Worm (Caenorhabditis elegans) whole organism, young adult: ENCODE data around the gene T04A6.2.

Source experiments
- B0261.1 ChIP-seq: sonication (generic microtip); optimal IDR thresholded peaks from 2 replicates; lab custom pipeline; 2016; ENCODE audit warnings: mild to moderate bottlenecking, missing genetic modification characterization, moderate library complexity, missing compliant biosample characterization
- C06A6.2 ChIP-seq: fragments of 200-800 bp; sonication (Bioruptor generic); conservative IDR thresholded peaks from 2 replicates; pipeline ENCODE4 v1.3.6; 2022; ENCODE audit warnings: missing genetic modification characterization, missing compliant biosample characterization
- F23B12.7 ChIP-seq: sonication (generic microtip); optimal IDR thresholded peaks from 2 replicates; lab custom pipeline; 2017; ENCODE audit warnings: missing genetic modification characterization, mild to moderate bottlenecking, missing compliant biosample characterization, antibody characterized with exemption, moderate library complexity; ENCODE audit not compliant: insufficient read depth
- F33H1.4 ChIP-seq: fragments of 200-800 bp; sonication (Bioruptor generic); IDR thresholded peaks from 2 replicates; pipeline ENCODE4 v1.3.6; 2022; ENCODE audit warnings: missing genetic modification reagents, missing genetic modification characterization, missing compliant biosample characterization
- F37B4.10 ChIP-seq: fragments of 200-800 bp; sonication (Bioruptor generic); IDR thresholded peaks from 2 replicates; pipeline ENCODE4 v1.3.6; 2022; ENCODE audit warnings: missing genetic modification characterization, missing compliant biosample characterization
- F39B2.1 ChIP-seq: fragments of 200-800 bp; sonication (Bioruptor generic); IDR thresholded peaks from 2 replicates; pipeline ENCODE4 v1.3.6; 2022; ENCODE audit warnings: missing genetic modification reagents, missing genetic modification characterization, missing compliant biosample characterization
- F49E8.2 ChIP-seq: sonication (generic microtip); optimal IDR thresholded peaks from 3 replicates; lab custom pipeline; 2017; ENCODE audit warnings: missing genetic modification characterization, mild to moderate bottlenecking, missing compliant biosample characterization, antibody characterized with exemption, moderate library complexity; ENCODE audit not compliant: insufficient read depth
- T07F8.4 ChIP-seq: sonication (generic microtip); optimal IDR thresholded peaks from 2 replicates; lab custom pipeline; 2016; ENCODE audit warnings: mild to moderate bottlenecking, missing genetic modification characterization, moderate library complexity, missing compliant biosample characterization
- T26A5.8 ChIP-seq: sonication (generic microtip); optimal IDR thresholded peaks from 2 replicates; lab custom pipeline; 2016; ENCODE audit warnings: missing genetic modification characterization, missing compliant biosample characterization
- Y56A3A.18 ChIP-seq: fragments of 200-800 bp; sonication (Bioruptor generic); IDR thresholded peaks from 2 replicates; pipeline ENCODE4 v1.3.6; 2022; ENCODE audit warnings: missing genetic modification reagents, missing genetic modification characterization, missing compliant biosample characterization
- Y67H2A.10 ChIP-seq: fragments of 200-800 bp; sonication (Bioruptor generic); conservative IDR thresholded peaks from 2 replicates; pipeline ENCODE4 v1.3.6; 2022; ENCODE audit warnings: missing genetic modification reagents, missing genetic modification characterization, missing compliant biosample characterization
- akir-1 ChIP-seq: fragments of 200-800 bp; sonication (Bioruptor generic); optimal IDR thresholded peaks from 2 replicates; lab custom pipeline; 2018; ENCODE audit warnings: mild to moderate bottlenecking, missing genetic modification characterization, moderate library complexity, missing compliant biosample characterization
- aptf-2 ChIP-seq: fragments of 200-800 bp; sonication (Bioruptor generic); conservative IDR thresholded peaks from 2 replicates; pipeline ENCODE4 v1.3.6; 2022; ENCODE audit warnings: missing genetic modification reagents, missing genetic modification characterization, missing compliant biosample characterization
- atf-7 ChIP-seq: sonication (generic microtip); optimal IDR thresholded peaks from 2 replicates; lab custom pipeline; 2017; ENCODE audit warnings: mild to moderate bottlenecking, missing genetic modification characterization, missing compliant biosample characterization
- attf-5 ChIP-seq: fragments of 200-800 bp; sonication (Bioruptor generic); optimal IDR thresholded peaks from 2 replicates; lab custom pipeline; 2018; ENCODE audit warnings: mild to moderate bottlenecking, missing genetic modification characterization, missing compliant biosample characterization
- cebp-2 ChIP-seq: fragments of 200-800 bp; sonication (Bioruptor generic); IDR thresholded peaks from 2 replicates; pipeline ENCODE4 v1.3.6; 2022; ENCODE audit warnings: missing genetic modification characterization, missing compliant biosample characterization
- ceh-100 ChIP-seq: fragments of 200-800 bp; sonication (Bioruptor generic); IDR thresholded peaks from 2 replicates; pipeline ENCODE4 v1.3.6; 2022; ENCODE audit warnings: missing genetic modification reagents, missing genetic modification characterization, missing compliant biosample characterization
- ceh-27 ChIP-seq: fragments of 200-800 bp; sonication (Bioruptor generic); optimal IDR thresholded peaks from 2 replicates; lab custom pipeline; 2018; ENCODE audit warnings: mild to moderate bottlenecking, missing genetic modification characterization, moderate library complexity, missing compliant biosample characterization
- ceh-58 ChIP-seq: fragments of 200-800 bp; sonication (Bioruptor generic); IDR thresholded peaks from 2 replicates; pipeline ENCODE4 v1.3.6; 2022; ENCODE audit warnings: missing genetic modification characterization, missing compliant biosample characterization
- chd-7 ChIP-seq: sonication (generic microtip); optimal IDR thresholded peaks from 2 replicates; lab custom pipeline; 2016; ENCODE audit warnings: mild to moderate bottlenecking, missing genetic modification characterization, moderate library complexity, missing compliant biosample characterization
- die-1 ChIP-seq: sonication (generic microtip); optimal IDR thresholded peaks from 2 replicates; lab custom pipeline; 2016; ENCODE audit warnings: missing genotype, mild to moderate bottlenecking, missing genetic modification characterization, missing compliant biosample characterization
- dpl-1 ChIP-seq: fragments of 150-350 bp; optimal IDR thresholded peaks from 2 replicates; lab custom pipeline; 2014; ENCODE audit warnings: missing biosample characterization, missing genetic modification reagents, missing genetic modification characterization
- egl-44 ChIP-seq: fragments of 200-800 bp; sonication (Bioruptor generic); IDR thresholded peaks from 2 replicates; pipeline ENCODE4 v1.3.6; 2022; ENCODE audit warnings: missing genetic modification reagents, missing genetic modification characterization, missing compliant biosample characterization
- egrh-3 ChIP-seq: fragments of 200-800 bp; sonication (Bioruptor generic); IDR thresholded peaks from 2 replicates; pipeline ENCODE4 v1.3.6; 2022; ENCODE audit warnings: missing genetic modification reagents, missing genetic modification characterization, missing compliant biosample characterization
- hlh-26 ChIP-seq: fragments of 200-800 bp; sonication (Bioruptor generic); conservative IDR thresholded peaks from 2 replicates; pipeline ENCODE4 v1.3.6; 2022; ENCODE audit warnings: missing genetic modification reagents, missing genetic modification characterization, missing compliant biosample characterization
- hmg-20 ChIP-seq: fragments of 200-800 bp; sonication (Bioruptor generic); IDR thresholded peaks from 2 replicates; pipeline ENCODE4 v1.3.6; 2022; ENCODE audit warnings: missing genetic modification reagents, missing genetic modification characterization, missing compliant biosample characterization
- lin-26 ChIP-seq: fragments of 200-800 bp; sonication (Bioruptor generic); IDR thresholded peaks from 2 replicates; pipeline ENCODE4 v1.3.6; 2022; ENCODE audit warnings: missing genetic modification reagents, missing genetic modification characterization, missing compliant biosample characterization
- lin-35 ChIP-seq, 3 experiments: fragments of 150-350 bp in 2 of 3; sonication (generic microtip) in 1 of 3; optimal IDR thresholded peaks; 2 replicates each; lab custom pipeline; 2014 to 2018; ENCODE audit warnings: missing biosample characterization in 3 of 3, missing genetic modification characterization in 3 of 3, missing genetic modification reagents in 3 of 3
- lsl-1 ChIP-seq: fragments of 200-800 bp; sonication (Bioruptor generic); optimal IDR thresholded peaks from 2 replicates; lab custom pipeline; 2018; ENCODE audit warnings: mild to moderate bottlenecking, missing genetic modification characterization, moderate library complexity, missing compliant biosample characterization
- mcd-1 ChIP-seq: fragments of 200-800 bp; sonication (Bioruptor generic); IDR thresholded peaks from 2 replicates; pipeline ENCODE4 v1.3.6; 2022; ENCODE audit warnings: missing genetic modification reagents, missing genetic modification characterization, missing compliant biosample characterization
- mel-28 ChIP-seq: sonication (generic microtip); optimal IDR thresholded peaks from 2 replicates; lab custom pipeline; 2016; ENCODE audit warnings: borderline replicate concordance, mild to moderate bottlenecking, missing genetic modification characterization, missing compliant biosample characterization
- mes-4 ChIP-seq: sonication (generic microtip); optimal IDR thresholded peaks from 2 replicates; lab custom pipeline; 2016; ENCODE audit warnings: missing genotype, missing genetic modification characterization, missing compliant biosample characterization
- nfya-1 ChIP-seq: sonication (generic microtip); optimal IDR thresholded peaks from 2 replicates; lab custom pipeline; 2017; ENCODE audit warnings: antibody characterized with exemption, missing compliant biosample characterization, missing genetic modification characterization, borderline replicate concordance; ENCODE audit not compliant: insufficient read depth
- nfya-2 ChIP-seq: fragments of 200-800 bp; sonication (Bioruptor generic); IDR thresholded peaks from 2 replicates; pipeline ENCODE4 v1.3.6; 2022; ENCODE audit warnings: missing genetic modification reagents, missing genetic modification characterization, missing compliant biosample characterization
- nhr-80 ChIP-seq: sonication (generic microtip); optimal IDR thresholded peaks from 2 replicates; lab custom pipeline; 2016; ENCODE audit warnings: missing genetic modification characterization, missing compliant biosample characterization
- nhr-90 ChIP-seq: sonication (generic microtip); optimal IDR thresholded peaks from 2 replicates; lab custom pipeline; 2016; ENCODE audit warnings: missing genotype, mild to moderate bottlenecking, missing genetic modification characterization, missing compliant biosample characterization
- pha-4 ChIP-seq: fragments of 150-350 bp; sonication (generic microtip); optimal IDR thresholded peaks from 2 replicates; lab custom pipeline; 2014; ENCODE audit warnings: missing biosample characterization, missing genetic modification reagents, missing genetic modification characterization
- rcor-1 ChIP-seq: fragments of 200-800 bp; sonication (Bioruptor generic); IDR thresholded peaks from 2 replicates; pipeline ENCODE4 v1.3.6; 2022; ENCODE audit warnings: missing genetic modification reagents, missing genetic modification characterization, missing compliant biosample characterization
- sdz-38 ChIP-seq: sonication (generic microtip); optimal IDR thresholded peaks from 2 replicates; lab custom pipeline; 2016; ENCODE audit warnings: missing genotype, missing genetic modification characterization, missing compliant biosample characterization
- snpc-1.3 ChIP-seq: sonication (generic microtip); optimal IDR thresholded peaks from 2 replicates; lab custom pipeline; 2017; ENCODE audit warnings: missing genetic modification characterization, mild to moderate bottlenecking, missing compliant biosample characterization, antibody characterized with exemption, moderate library complexity, missing genotype, missing genetic modification reagents; ENCODE audit not compliant: insufficient read depth
- snpc-4 ChIP-seq, 5 experiments: fragments of 150-350 bp in 1 of 5; sonication (generic microtip) in 4 of 5; optimal IDR thresholded peaks; 2 replicates each; lab custom pipeline; 2014 to 2018; ENCODE audit warnings: missing genetic modification characterization in 5 of 5, missing biosample characterization in 3 of 5, antibody characterized with exemption in 2 of 5, mild to moderate bottlenecking in 2 of 5, missing compliant biosample characterization in 2 of 5, missing genotype in 2 of 5, moderate library complexity in 2 of 5, missing genetic modification reagents in 1 of 5
- somi-1 ChIP-seq: fragments of 200-800 bp; sonication (Bioruptor generic); optimal IDR thresholded peaks from 2 replicates; lab custom pipeline; 2018; ENCODE audit warnings: mild to moderate bottlenecking, missing genetic modification characterization, missing compliant biosample characterization
- tbp1 ChIP-seq: fragments of 200-800 bp; sonication (Bioruptor generic); optimal IDR thresholded peaks from 2 replicates; lab custom pipeline; 2018; ENCODE audit warnings: mild to moderate bottlenecking, missing genetic modification characterization, missing compliant biosample characterization
- tlf-1 ChIP-seq: fragments of 200-800 bp; sonication (Bioruptor generic); optimal IDR thresholded peaks from 2 replicates; lab custom pipeline; 2018; ENCODE audit warnings: mild to moderate bottlenecking, missing genetic modification characterization, missing compliant biosample characterization
- xnd-1 ChIP-seq: sonication (generic microtip); optimal IDR thresholded peaks from 2 replicates; lab custom pipeline; 2016; ENCODE audit warnings: missing genotype, missing genetic modification reagents, missing genetic modification characterization, missing compliant biosample characterization
- zfh-2 ChIP-seq: fragments of 200-800 bp; sonication (Bioruptor generic); conservative IDR thresholded peaks from 2 replicates; pipeline ENCODE4 v1.3.6; 2022; ENCODE audit warnings: missing genetic modification reagents, missing genetic modification characterization, missing compliant biosample characterization
- ztf-22 ChIP-seq: fragments of 200-800 bp; sonication (Bioruptor generic); optimal IDR thresholded peaks from 2 replicates; lab custom pipeline; 2018; ENCODE audit warnings: mild to moderate bottlenecking, missing genetic modification characterization, moderate library complexity, missing compliant biosample characterization
- ztf-26 ChIP-seq: sonication (generic microtip); optimal IDR thresholded peaks from 2 replicates; lab custom pipeline; 2017; ENCODE audit warnings: missing genetic modification characterization, missing compliant biosample characterization
- ztf-3 ChIP-seq: fragments of 200-800 bp; sonication (Bioruptor generic); optimal IDR thresholded peaks from 2 replicates; lab custom pipeline; 2018; ENCODE audit warnings: mild to moderate bottlenecking, missing genetic modification characterization, missing compliant biosample characterization

The T04A6.2 gene

DNA sequence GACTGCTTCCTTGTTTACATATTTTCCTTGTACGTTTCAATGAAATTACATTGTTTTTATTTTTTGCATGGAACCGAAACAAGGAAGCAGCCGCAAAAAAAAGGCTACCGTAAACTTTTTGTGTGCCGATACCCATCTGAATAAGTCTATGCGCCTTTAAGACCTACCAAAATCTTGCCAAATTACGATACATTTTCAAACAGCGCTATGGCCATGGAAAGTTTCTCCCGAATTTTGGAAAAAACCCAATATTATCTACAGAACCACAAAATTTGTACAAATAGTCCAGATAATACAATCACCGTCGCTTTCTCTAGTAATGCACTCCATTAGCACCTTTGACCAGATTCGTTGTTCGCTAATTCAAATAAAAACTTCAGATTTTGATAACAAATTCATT, 42.9 kb upstream of the T04A6.2 start (continued):
- TF ChIP-seq T07F8.4 (tag; lab: Kevin White, UChicago) = no peak
- TF ChIP-seq ztf-26 (tag; lab: Kevin White, UChicago) = no peak
- no peak for TF ChIP-seq Y67H2A.10
- TF ChIP-seq ztf-22 (GFP tag; lab: Kevin White, UChicago) = no peak
- peak; percentile 54 for TF ChIP-seq lsl-1 (GFP tag; lab: Kevin White, UChicago)
- no peak for TF ChIP-seq ztf-3 (GFP tag; lab: Kevin White, UChicago)
- TF ChIP-seq mel-28 (tag; lab: Kevin White, UChicago) = no peak
- no peak for TF ChIP-seq nfya-1 (tag; lab: Kevin White, UChicago)
- TF ChIP-seq nhr-80 (tag; lab: Kevin White, UChicago) = no peak
- no peak for TF ChIP-seq hmg-20 (GFP tag; lab: Robert Waterston, UW)
- TF ChIP-seq T26A5.8 (tag; lab: Kevin White, UChicago) = no peak
- TF ChIP-seq lin-26 (GFP tag; lab: Robert Waterston, UW) = no peak
- peak; percentile 78 for TF ChIP-seq Y56A3A.18 (GFP tag; lab: Robert Waterston, UW)
- TF ChIP-seq ceh-100 (GFP tag; lab: Robert Waterston, UW) = peak; percentile 20; the same call in 1 of the 2 replicates
- TF ChIP-seq aptf-2 (GFP tag; lab: Robert Waterston, UW) = no peak
- no peak for TF ChIP-seq dpl-1 (GFP tag; lab: Kevin White, UChicago)
- no peak for TF ChIP-seq cebp-2 (GFP tag; lab: Robert Waterston, UW)
- TF ChIP-seq tbp1 (GFP tag; lab: Kevin White, UChicago) = no peak
- TF ChIP-seq mcd-1 (GFP tag; lab: Robert Waterston, UW) = no peak
- no peak for TF ChIP-seq akir-1 (GFP tag; lab: Kevin White, UChicago)
- no peak for TF ChIP-seq atf-7
- peak; percentile 38 for TF ChIP-seq rcor-1 (GFP tag; lab: Robert Waterston, UW)
- TF ChIP-seq nhr-90 (tag; lab: Kevin White, UChicago) = no peak
- TF ChIP-seq ceh-58 = no peak
- peak; percentile 50 for TF ChIP-seq F49E8.2 (tag; lab: Kevin White, UChicago)
- peak; percentile 19 for TF ChIP-seq die-1
- TF ChIP-seq snpc-4 (GFP tag; optimal IDR thresholded peaks at IDR 0.05; lab: Kevin White, UChicago) = peak; percentile 2
- TF ChIP-seq snpc-4 (tag; optimal IDR thresholded peaks at IDR 0.05; lab: Kevin White, UChicago) = peak in 1 of 4 experiments; percentile 48
- no peak for TF ChIP-seq egl-44 (GFP tag; lab: Robert Waterston, UW)
- TF ChIP-seq zfh-2 (GFP tag; lab: Robert Waterston, UW) = no peak
- TF ChIP-seq tlf-1 (GFP tag; lab: Kevin White, UChicago) = peak; percentile 30
- TF ChIP-seq F37B4.10 (GFP tag; lab: Robert Waterston, UW) = no peak
- no peak for TF ChIP-seq ceh-27
- TF ChIP-seq C06A6.2 (GFP tag; lab: Robert Waterston, UW) = no peak
- no peak for TF ChIP-seq snpc-1.3
- no peak for TF ChIP-seq B0261.1
- TF ChIP-seq mes-4 (tag; lab: Kevin White, UChicago) = no peak
- no peak for TF ChIP-seq sdz-38
- no peak for TF ChIP-seq F33H1.4 (GFP tag; lab: Robert Waterston, UW)
- TF ChIP-seq hlh-26 (GFP tag; lab: Robert Waterston, UW) = no peak
- TF ChIP-seq attf-5 (GFP tag; lab: Kevin White, UChicago) = no peak
- TF ChIP-seq somi-1 (GFP tag; lab: Kevin White, UChicago) = no peak
- no peak for TF ChIP-seq lin-35 (GFP tag; optimal IDR thresholded peaks at IDR 0.05; lab: Kevin White, UChicago)
- no peak for TF ChIP-seq xnd-1 (tag; lab: Kevin White, UChicago)
- TF ChIP-seq F23B12.7 (tag; lab: Kevin White, UChicago) = no peak
- TF ChIP-seq pha-4 (tag; lab: Kevin White, UChicago) = no peak
- TF ChIP-seq nfya-2 (GFP tag; lab: Robert Waterston, UW) = no peak
- TF ChIP-seq chd-7 (tag; lab: Kevin White, UChicago) = no peak
- TF ChIP-seq F39B2.1 (GFP tag; lab: Robert Waterston, UW) = no peak
- no peak for TF ChIP-seq egrh-3
